Worm (Caenorhabditis elegans): Measurements from ENCODE around the gene faxc-1.
A peak's percentile ranks its signal among the peaks of the same experiment; 100 is the strongest.

DNA sequence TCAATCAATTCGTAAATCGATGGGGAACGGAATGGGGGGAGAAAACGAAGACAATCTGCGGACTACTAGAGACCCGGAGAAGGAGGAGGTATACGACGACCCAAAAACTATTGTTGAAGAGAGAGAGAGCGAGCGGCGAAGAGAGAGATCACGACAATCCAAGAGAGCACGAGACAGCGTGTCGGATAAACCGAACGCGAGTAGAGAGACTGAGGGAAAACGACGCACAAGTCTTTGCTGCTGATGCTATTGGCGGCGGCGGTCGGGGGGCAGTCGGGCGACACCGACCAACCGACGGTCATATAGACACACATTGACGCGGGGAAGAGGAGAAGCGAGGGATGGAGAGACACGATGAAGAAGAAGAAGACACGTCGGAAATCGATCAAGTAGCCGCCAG lies 41.5 kb upstream of the faxc-1 start:
- TF ChIP-seq him-1 (tag; optimal IDR thresholded peaks at IDR 0.05), result peak; percentile 5
- peak; percentile 20 for TF ChIP-seq W03F9.2 (tag; optimal IDR thresholded peaks at IDR 0.05)
- TF ChIP-seq dao-5 (tag; optimal IDR thresholded peaks at IDR 0.05), result peak; percentile 31
